Worm (Caenorhabditis elegans) whole organism, L2 larva: ENCODE measurements around the gene twk-4.

Experiments
- ZK546.5 ChIP-seq: sonication (generic microtip); optimal IDR thresholded peaks from 2 replicates; lab custom pipeline; 2017; ENCODE audit warnings: missing biosample characterization, missing genetic modification characterization
- lin-11 ChIP-seq: fragments of 150-350 bp; sonication (generic microtip); optimal IDR thresholded peaks from 2 replicates; lab custom pipeline; 2014; ENCODE audit warnings: missing biosample characterization, missing genetic modification characterization, inconsistent platforms, mixed read lengths
- lin-13 ChIP-seq: fragments of 150-350 bp; optimal IDR thresholded peaks from 2 replicates; lab custom pipeline; 2014; ENCODE audit warnings: missing biosample characterization, missing genetic modification reagents, missing genetic modification characterization
- unc-39 ChIP-seq: fragments of 150-350 bp; optimal IDR thresholded peaks from 2 replicates; lab custom pipeline; 2014; ENCODE audit warnings: missing biosample characterization, missing genetic modification characterization
- ztf-11 ChIP-seq: sonication (generic microtip); optimal IDR thresholded peaks from 2 replicates; lab custom pipeline; 2017; ENCODE audit warnings: missing biosample characterization, missing genetic modification characterization

DNA sequence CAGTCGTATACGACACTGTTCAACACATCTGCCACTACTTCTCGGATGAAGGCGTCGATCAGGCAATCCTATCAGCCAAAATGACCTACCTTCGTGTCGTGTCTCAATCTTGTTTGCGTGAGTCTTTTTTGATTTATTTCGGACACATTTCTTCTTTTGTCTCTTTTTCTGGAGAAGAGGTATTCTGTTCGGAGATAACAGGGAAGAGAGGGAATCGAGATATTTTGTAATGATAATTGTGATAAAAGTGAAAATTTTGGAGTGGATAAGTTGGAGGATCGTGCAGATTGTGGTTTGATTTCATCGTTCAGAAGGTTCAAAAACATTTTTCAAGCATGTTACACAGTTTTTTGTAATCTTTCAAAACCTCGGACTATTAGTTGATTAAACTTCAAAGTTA is 39.7 kb upstream of the twk-4 start:
- no peak for TF ChIP-seq ZK546.5 (tag; lab: Kevin White, UChicago)
- no peak for TF ChIP-seq ztf-11 (tag; lab: Kevin White, UChicago)
- TF ChIP-seq unc-39 (tag; lab: Kevin White, UChicago) = no peak
- TF ChIP-seq lin-13 (GFP tag; lab: Kevin White, UChicago) = no peak
- TF ChIP-seq lin-11 (tag; lab: Kevin White, UChicago) = no peak
